Worm (Caenorhabditis elegans) whole organism, late embryonic: Measurements from ENCODE around the gene W02G9.3.

Source experiments
- C08G9.2 ChIP-seq: sonication (generic microtip); optimal IDR thresholded peaks from 2 replicates; lab custom pipeline; 2016; ENCODE audit warnings: mild to moderate bottlenecking, missing genetic modification characterization, moderate library complexity, missing compliant biosample characterization
- ama-1 ChIP-seq: fragments of 150-350 bp; optimal IDR thresholded peaks from 2 replicates; lab custom pipeline; 2014
- ceh-2 ChIP-seq: sonication (generic microtip); optimal IDR thresholded peaks from 2 replicates; lab custom pipeline; 2016; ENCODE audit warnings: missing genotype, missing genetic modification characterization, missing compliant biosample characterization
- ceh-24 ChIP-seq: sonication (generic microtip); optimal IDR thresholded peaks from 2 replicates; lab custom pipeline; 2016; ENCODE audit warnings: mild to moderate bottlenecking, missing genetic modification characterization, missing compliant biosample characterization
- ceh-31 ChIP-seq: sonication (generic microtip); optimal IDR thresholded peaks from 2 replicates; lab custom pipeline; 2016; ENCODE audit warnings: missing genetic modification characterization, missing compliant biosample characterization
- ceh-6 ChIP-seq: fragments of 200-800 bp; sonication (Bioruptor generic); optimal IDR thresholded peaks from 2 replicates; lab custom pipeline; 2018; ENCODE audit warnings: mild to moderate bottlenecking, missing genetic modification characterization, missing compliant biosample characterization
- eyg-1 ChIP-seq: sonication (generic microtip); optimal IDR thresholded peaks from 2 replicates; lab custom pipeline; 2016; ENCODE audit warnings: missing genotype, missing genetic modification characterization, missing compliant biosample characterization
- fkh-10 ChIP-seq: fragments of 150-350 bp; optimal IDR thresholded peaks from 2 replicates; lab custom pipeline; 2014; ENCODE audit warnings: missing biosample characterization, missing genetic modification reagents, missing genetic modification characterization
- lim-6 ChIP-seq: sonication (generic microtip); optimal IDR thresholded peaks from 2 replicates; lab custom pipeline; 2016; ENCODE audit warnings: missing genetic modification characterization, missing compliant biosample characterization
- nfya-1 ChIP-seq: sonication (generic microtip); optimal IDR thresholded peaks from 2 replicates; lab custom pipeline; 2017; ENCODE audit warnings: missing genetic modification characterization, mild to moderate bottlenecking, missing compliant biosample characterization, antibody characterized with exemption, moderate library complexity

DNA sequence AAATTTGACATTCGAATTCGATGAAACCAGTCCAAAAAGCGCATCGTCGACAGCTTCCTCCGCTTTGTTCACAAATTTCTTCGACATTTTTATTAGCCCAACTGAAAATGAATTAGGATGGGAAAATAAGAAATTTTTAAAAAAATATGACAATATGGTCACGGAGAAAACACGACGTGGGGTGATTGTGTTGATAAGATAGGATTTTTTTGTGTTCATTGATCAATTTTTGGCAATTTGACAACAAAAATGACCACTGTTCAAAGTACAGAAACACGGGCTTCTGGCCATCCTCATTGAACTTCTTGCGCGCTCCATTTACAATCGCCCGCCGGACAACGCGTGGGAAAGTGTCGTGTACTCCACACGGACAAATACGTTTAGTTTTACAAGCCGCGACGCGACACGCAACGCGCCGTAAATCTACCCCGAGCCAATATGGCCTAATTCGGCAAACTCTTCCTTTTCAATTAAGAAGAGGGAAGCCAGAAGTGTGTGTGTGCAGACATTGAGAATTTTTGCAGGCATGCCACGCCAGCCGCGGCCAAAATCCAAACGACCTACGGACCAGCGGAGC, 20.1 kb upstream of the W02G9.3 start, which contains the start of the genes W02H5.8 and angl-1:
- TF ChIP-seq eyg-1 (tag; lab: Kevin White, UChicago) (no peak), nfya-1 (no peak), ceh-2 (tag; lab: Kevin White, UChicago) (no peak), ama-1 (lab: Kevin White, UChicago) (no peak), ceh-24 (tag; lab: Kevin White, UChicago) (no peak), ceh-6 (GFP tag; lab: Kevin White, UChicago) (no peak), lim-6 (tag; lab: Kevin White, UChicago) (no peak), C08G9.2 (tag; lab: Kevin White, UChicago) (no peak), fkh-10 (no peak), ceh-31 (no peak)
